Worm (Caenorhabditis elegans) whole organism, mixed stage, embryonic: ENCODE results near the gene F22H10.1.

Experiments
- blmp-1 ChIP-seq: fragments of 150-350 bp; optimal IDR thresholded peaks from 2 replicates; lab custom pipeline; 2014; ENCODE audit warnings: missing biosample characterization, missing genetic modification characterization
- ceh-43 ChIP-seq: fragments of 200-800 bp; sonication (Bioruptor generic); optimal IDR thresholded peaks from 2 replicates; lab custom pipeline; 2018; ENCODE audit warnings: mild to moderate bottlenecking, missing genetic modification characterization, moderate library complexity, missing compliant biosample characterization
- ces-1 ChIP-seq: fragments of 150-350 bp; optimal IDR thresholded peaks from 2 replicates; lab custom pipeline; 2014; ENCODE audit warnings: missing biosample characterization, missing genetic modification reagents, missing genetic modification characterization
- drap-1 ChIP-seq: fragments of 200-800 bp; sonication (Bioruptor generic); optimal IDR thresholded peaks from 3 replicates; lab custom pipeline; 2018; ENCODE audit warnings: mild to moderate bottlenecking, missing genetic modification characterization, missing compliant biosample characterization
- elt-1 ChIP-seq: sonication (generic microtip); optimal IDR thresholded peaks from 2 replicates; lab custom pipeline; 2017; ENCODE audit warnings: missing genetic modification characterization, mild to moderate bottlenecking, missing compliant biosample characterization, antibody characterized with exemption, moderate library complexity, borderline replicate concordance; ENCODE audit not compliant: insufficient read depth
- elt-3 ChIP-seq: fragments of 150-350 bp; optimal IDR thresholded peaks from 2 replicates; lab custom pipeline; 2014; ENCODE audit warnings: missing biosample characterization, missing genetic modification characterization
- hlh-1 ChIP-seq: fragments of 150-350 bp; optimal IDR thresholded peaks from 2 replicates; lab custom pipeline; 2014; ENCODE audit warnings: missing biosample characterization, missing genetic modification reagents, missing genetic modification characterization
- lin-13 ChIP-seq: fragments of 150-350 bp; optimal IDR thresholded peaks from 2 replicates; lab custom pipeline; 2014; ENCODE audit warnings: missing biosample characterization, missing genetic modification characterization
- lsy-2 ChIP-seq: fragments of 150-350 bp; optimal IDR thresholded peaks from 2 replicates; lab custom pipeline; 2014; ENCODE audit warnings: missing biosample characterization, missing genetic modification characterization
- mep-1 ChIP-seq: fragments of 150-350 bp; optimal IDR thresholded peaks from 2 replicates; lab custom pipeline; 2017; ENCODE audit warnings: missing biosample characterization, missing genetic modification reagents, missing genetic modification characterization, inconsistent platforms
- nhr-237 ChIP-seq: fragments of 150-350 bp; optimal IDR thresholded peaks from 2 replicates; lab custom pipeline; 2014; ENCODE audit warnings: missing biosample characterization, missing genetic modification characterization
- nhr-76 ChIP-seq: sonication (generic microtip); optimal IDR thresholded peaks from 2 replicates; lab custom pipeline; 2017; ENCODE audit warnings: missing biosample characterization, missing genetic modification characterization
- pha-4 ChIP-seq: fragments of 150-350 bp; optimal IDR thresholded peaks from 2 replicates; lab custom pipeline; 2018; ENCODE audit warnings: missing biosample characterization, missing genetic modification reagents, missing genetic modification characterization

DNA sequence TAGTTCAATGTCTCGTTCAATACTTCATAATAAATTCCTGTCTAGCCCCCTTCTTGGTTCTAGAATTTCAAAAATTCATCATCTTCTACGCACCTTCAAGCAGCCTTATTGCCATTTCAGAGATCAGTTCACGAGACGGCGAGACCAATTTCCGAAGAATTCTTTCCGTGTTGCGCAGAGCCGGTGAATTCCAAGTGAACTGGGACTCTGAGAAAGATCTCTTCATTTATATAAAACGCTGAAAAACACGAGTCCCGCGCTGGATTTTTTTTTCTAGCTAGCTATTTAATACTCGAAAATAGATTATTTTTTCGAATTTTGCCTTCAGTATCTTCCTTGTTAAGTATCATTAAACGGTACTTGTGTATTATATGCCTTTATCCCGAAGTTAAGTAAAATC is 28.9 kb downstream of the F22H10.1 start:
- no peak for TF ChIP-seq blmp-1 (tag; lab: Kevin White, UChicago)
- TF ChIP-seq nhr-237: no peak
- TF ChIP-seq elt-1 (tag; lab: Kevin White, UChicago): no peak
- no peak for TF ChIP-seq ces-1 (GFP tag; lab: Kevin White, UChicago)
- no peak for TF ChIP-seq hlh-1 (tag; lab: Kevin White, UChicago)
- TF ChIP-seq pha-4 (tag; lab: Kevin White, UChicago): no peak
- no peak for TF ChIP-seq lin-13
- no peak for TF ChIP-seq lsy-2 (tag; lab: Kevin White, UChicago)
- TF ChIP-seq mep-1 (tag; lab: Kevin White, UChicago): no peak
- TF ChIP-seq elt-3 (tag; lab: Kevin White, UChicago): no peak
- no peak for TF ChIP-seq nhr-76 (tag; lab: Kevin White, UChicago)
- TF ChIP-seq drap-1 (GFP tag; lab: Kevin White, UChicago): no peak
- no peak for TF ChIP-seq ceh-43 (GFP tag; lab: Kevin White, UChicago)
